Worm (Caenorhabditis elegans) whole organism, L1 larva: ENCODE results near the gene lips-1.

Experiments
- F16B12.6 ChIP-seq: fragments of 150-350 bp; optimal IDR thresholded peaks from 2 replicates; lab custom pipeline; 2014; ENCODE audit warnings: missing biosample characterization, missing genetic modification characterization
- Y116A8C.19 ChIP-seq: sonication (generic microtip); optimal IDR thresholded peaks from 2 replicates; lab custom pipeline; 2016; ENCODE audit warnings: missing compliant biosample characterization, missing genetic modification characterization, borderline replicate concordance
- aha-1 ChIP-seq: fragments of 150-350 bp; optimal IDR thresholded peaks from 2 replicates; lab custom pipeline; 2014; ENCODE audit warnings: missing biosample characterization, missing genetic modification characterization
- alr-1 ChIP-seq: fragments of 200-800 bp; sonication (Bioruptor generic); optimal IDR thresholded peaks from 2 replicates; lab custom pipeline; 2018; ENCODE audit warnings: borderline replicate concordance, mild to moderate bottlenecking, missing genetic modification characterization, missing compliant biosample characterization
- aly-2 ChIP-seq: fragments of 150-350 bp; optimal IDR thresholded peaks from 2 replicates; lab custom pipeline; 2014; ENCODE audit warnings: missing biosample characterization, missing genetic modification characterization
- ama-1 ChIP-seq: fragments of 150-350 bp; optimal IDR thresholded peaks from 2 replicates; lab custom pipeline; 2014
- ceh-63 ChIP-seq: fragments of 200-800 bp; sonication (Bioruptor generic); optimal IDR thresholded peaks from 2 replicates; lab custom pipeline; 2018; ENCODE audit warnings: mild to moderate bottlenecking, missing genetic modification characterization, missing compliant biosample characterization
- ceh-82 ChIP-seq, 3 experiments: fragments of 150-350 bp in 1 of 3; sonication (generic microtip) in 2 of 3; optimal IDR thresholded peaks; 2 replicates each; lab custom pipeline; 2014 to 2017; ENCODE audit warnings: missing biosample characterization in 3 of 3, missing genetic modification characterization in 3 of 3
- ceh-88 ChIP-seq: fragments of 200-800 bp; sonication (Bioruptor generic); IDR thresholded peaks from 2 replicates; pipeline ENCODE4 v1.3.6; 2022; ENCODE audit warnings: missing genetic modification characterization, missing compliant biosample characterization
- ceh-90 ChIP-seq: sonication (generic microtip); optimal IDR thresholded peaks from 2 replicates; lab custom pipeline; 2016; ENCODE audit warnings: missing genetic modification characterization, missing compliant biosample characterization
- ces-1 ChIP-seq: fragments of 150-350 bp; optimal IDR thresholded peaks from 2 replicates; lab custom pipeline; 2014; ENCODE audit warnings: missing biosample characterization, missing genetic modification reagents, missing genetic modification characterization
- dpl-1 ChIP-seq, 3 experiments: fragments of 150-350 bp in 2 of 3; sonication (generic microtip) in 1 of 3; optimal IDR thresholded peaks; 2 replicates each; lab custom pipeline; 2014 to 2017; ENCODE audit warnings: missing biosample characterization in 3 of 3, missing genetic modification characterization in 3 of 3, missing genetic modification reagents in 3 of 3
- efl-1 ChIP-seq, 4 experiments: fragments of 150-350 bp; optimal IDR thresholded peaks in 3 of 4; peaks in 1 of 4; 1 replicate in 1 of 4; 2 replicates in 3 of 4; lab custom pipeline; 2014; ENCODE audit warnings: missing biosample characterization in 2 of 4, missing genetic modification characterization in 2 of 4, missing genetic modification reagents in 2 of 4
- efl-3 ChIP-seq: fragments of 200-800 bp; sonication (Bioruptor generic); optimal IDR thresholded peaks from 2 replicates; lab custom pipeline; 2018; ENCODE audit warnings: mild to moderate bottlenecking, missing genetic modification characterization, missing compliant biosample characterization
- egl-27 ChIP-seq, 2 experiments: fragments of 150-350 bp in 1 of 2; sonication (generic microtip); optimal IDR thresholded peaks; 3 replicates each; lab custom pipeline; 2017 to 2018; ENCODE audit warnings: missing biosample characterization in 2 of 2, missing genetic modification characterization in 2 of 2, missing genetic modification reagents in 2 of 2
- elt-2 ChIP-seq: sonication (generic microtip); optimal IDR thresholded peaks from 2 replicates; lab custom pipeline; 2016; ENCODE audit warnings: missing genetic modification characterization, mild to moderate bottlenecking, inconsistent platforms, missing compliant biosample characterization, missing genetic modification reagents
- elt-3 ChIP-seq, 6 experiments: fragments of 150-350 bp in 1 of 6; sonication (generic microtip); optimal IDR thresholded peaks; 2 replicates each; lab custom pipeline; 2017 to 2018; ENCODE audit warnings: missing biosample characterization in 6 of 6, missing genetic modification characterization in 6 of 6, inconsistent platforms in 1 of 6
- fkh-10 ChIP-seq: sonication (generic microtip); optimal IDR thresholded peaks from 2 replicates; lab custom pipeline; 2017; ENCODE audit warnings: missing biosample characterization, missing genetic modification reagents, missing genetic modification characterization
- fos-1 ChIP-seq: fragments of 150-350 bp; optimal IDR thresholded peaks from 2 replicates; lab custom pipeline; 2014; ENCODE audit warnings: missing biosample characterization, missing genetic modification characterization
- hlh-17 ChIP-seq: fragments of 200-800 bp; sonication (Bioruptor generic); optimal IDR thresholded peaks from 2 replicates; lab custom pipeline; 2018; ENCODE audit warnings: missing genetic modification characterization, mild to moderate bottlenecking, missing compliant biosample characterization, moderate library complexity, borderline replicate concordance
- hpl-2 ChIP-seq: fragments of 150-350 bp; optimal IDR thresholded peaks from 2 replicates; lab custom pipeline; 2014; ENCODE audit warnings: missing biosample characterization, missing genetic modification reagents, missing genetic modification characterization
- irx-1 ChIP-seq: sonication (generic microtip); optimal IDR thresholded peaks from 2 replicates; lab custom pipeline; 2016; ENCODE audit warnings: missing genetic modification characterization, missing compliant biosample characterization
- isw-1 ChIP-seq: fragments of 200-800 bp; sonication (Bioruptor generic); IDR thresholded peaks from 2 replicates; pipeline ENCODE4 v1.3.6; 2022; ENCODE audit warnings: missing genetic modification characterization, missing compliant biosample characterization
- lin-35 ChIP-seq, 2 experiments: fragments of 150-350 bp; optimal IDR thresholded peaks; 2 replicates each; lab custom pipeline; 2014; ENCODE audit warnings: missing biosample characterization in 2 of 2, missing genetic modification characterization in 2 of 2, missing genetic modification reagents in 2 of 2
- lir-3 ChIP-seq: sonication (generic microtip); optimal IDR thresholded peaks from 2 replicates; lab custom pipeline; 2016; ENCODE audit warnings: mild to moderate bottlenecking, missing genetic modification characterization, moderate library complexity, missing compliant biosample characterization; ENCODE audit not compliant: poor library complexity
- mdl-1 ChIP-seq, 2 experiments: fragments of 150-350 bp; optimal IDR thresholded peaks; 2 replicates each; lab custom pipeline; 2014 to 2017; ENCODE audit warnings: missing biosample characterization in 2 of 2, missing genetic modification characterization in 2 of 2, inconsistent platforms in 1 of 2
- nhr-11 ChIP-seq: fragments of 150-350 bp; optimal IDR thresholded peaks from 2 replicates; lab custom pipeline; 2014; ENCODE audit warnings: missing biosample characterization, missing genetic modification characterization
- nhr-19 ChIP-seq: fragments of 200-800 bp; sonication (Bioruptor generic); conservative IDR thresholded peaks from 2 replicates; pipeline ENCODE4 v1.3.6; 2022; ENCODE audit warnings: missing genetic modification characterization, missing compliant biosample characterization
- nhr-237 ChIP-seq: fragments of 150-350 bp; optimal IDR thresholded peaks from 2 replicates; lab custom pipeline; 2014; ENCODE audit warnings: missing biosample characterization, missing genetic modification characterization
- nhr-47 ChIP-seq: sonication (generic microtip); optimal IDR thresholded peaks from 2 replicates; lab custom pipeline; 2016; ENCODE audit warnings: mild to moderate bottlenecking, missing genetic modification characterization, moderate library complexity, missing compliant biosample characterization
- nhr-76 ChIP-seq: sonication (generic microtip); optimal IDR thresholded peaks from 2 replicates; lab custom pipeline; 2017; ENCODE audit warnings: missing biosample characterization, missing genetic modification characterization
- nhr-77 ChIP-seq: fragments of 150-350 bp; optimal IDR thresholded peaks from 2 replicates; lab custom pipeline; 2014; ENCODE audit warnings: missing biosample characterization, missing genetic modification characterization
- nhr-84 ChIP-seq: sonication (generic microtip); optimal IDR thresholded peaks from 2 replicates; lab custom pipeline; 2017; ENCODE audit warnings: missing biosample characterization, missing genetic modification characterization
- nhr-85 ChIP-seq: sonication (generic microtip); peaks from one replicate; lab custom pipeline; 2016; ENCODE audit warnings: missing genetic modification characterization, inconsistent platforms, missing compliant biosample characterization
- nhr-90 ChIP-seq: sonication (generic microtip); optimal IDR thresholded peaks from 2 replicates; lab custom pipeline; 2016; ENCODE audit warnings: mild to moderate bottlenecking, missing genetic modification characterization, missing compliant biosample characterization; ENCODE audit not compliant: poor library complexity
- pag-3 ChIP-seq: sonication (generic microtip); optimal IDR thresholded peaks from 2 replicates; lab custom pipeline; 2017; ENCODE audit warnings: missing genetic modification characterization, mild to moderate bottlenecking, missing compliant biosample characterization, antibody characterized with exemption, borderline replicate concordance; ENCODE audit not compliant: insufficient read depth
- pqm-1 ChIP-seq: sonication (generic microtip); optimal IDR thresholded peaks from 3 replicates; lab custom pipeline; 2017; ENCODE audit warnings: missing biosample characterization, missing genetic modification characterization
- rnt-1 ChIP-seq: sonication (generic microtip); optimal IDR thresholded peaks from 2 replicates; lab custom pipeline; 2016; ENCODE audit warnings: mild to moderate bottlenecking, missing genetic modification characterization, moderate library complexity, missing compliant biosample characterization
- sup-37 ChIP-seq: fragments of 200-800 bp; sonication (Bioruptor generic); optimal IDR thresholded peaks from 2 replicates; lab custom pipeline; 2018; ENCODE audit warnings: mild to moderate bottlenecking, missing genetic modification characterization, missing compliant biosample characterization
- swsn-7 ChIP-seq: sonication (generic microtip); optimal IDR thresholded peaks from 2 replicates; lab custom pipeline; 2016; ENCODE audit warnings: missing genetic modification characterization, missing compliant biosample characterization
- tbx-2 ChIP-seq: sonication (generic microtip); optimal IDR thresholded peaks from 2 replicates; lab custom pipeline; 2016; ENCODE audit warnings: missing genetic modification characterization, missing compliant biosample characterization
- tlp-1 ChIP-seq: fragments of 150-350 bp; optimal IDR thresholded peaks from 2 replicates; lab custom pipeline; 2014; ENCODE audit warnings: missing biosample characterization, missing genetic modification characterization
- unc-30 ChIP-seq: sonication (generic microtip); optimal IDR thresholded peaks from 2 replicates; lab custom pipeline; 2017; ENCODE audit warnings: missing biosample characterization, missing genetic modification characterization
- unc-62 ChIP-seq: fragments of 150-350 bp; optimal IDR thresholded peaks from 2 replicates; lab custom pipeline; 2014; ENCODE audit warnings: missing biosample characterization, missing genetic modification reagents, missing genetic modification characterization
- vab-15 ChIP-seq: sonication (generic microtip); optimal IDR thresholded peaks from 2 replicates; lab custom pipeline; 2017; ENCODE audit warnings: missing genotype, mild to moderate bottlenecking, missing genetic modification characterization, missing compliant biosample characterization
- xbp-1 ChIP-seq: sonication (generic microtip); optimal IDR thresholded peaks from 2 replicates; lab custom pipeline; 2016; ENCODE audit warnings: missing genetic modification characterization, missing compliant biosample characterization
- ztf-4 ChIP-seq: fragments of 150-350 bp; optimal IDR thresholded peaks from 2 replicates; lab custom pipeline; 2014; ENCODE audit warnings: missing biosample characterization, missing genetic modification characterization

The lips-1 gene

ce11 chrX:12484749-12485148 lies 7.8 kb upstream of the lips-1 start, which contains the start of gene tbc-13:
Gene tbc-13, plus strand, starts transcription at chrX:12485049.
- no peak for TF ChIP-seq mdl-1 (tag; optimal IDR thresholded peaks at IDR 0.05; lab: Kevin White, UChicago)
- no peak for TF ChIP-seq tbx-2 (tag; lab: Kevin White, UChicago)
- no peak for TF ChIP-seq ceh-90 (tag; lab: Kevin White, UChicago)
- no peak for TF ChIP-seq hpl-2

ce11 chrX:12491138-12491537 lies 1.4 kb upstream of the lips-1 start:
- TF ChIP-seq vab-15 (tag; lab: Kevin White, UChicago) = no peak
- TF ChIP-seq efl-1 (optimal IDR thresholded peaks at IDR 0.05; lab: Kevin White, UChicago) = no peak
- TF ChIP-seq efl-1 (GFP tag; optimal IDR thresholded peaks at IDR 0.05 in 1 of 2; lab: Kevin White, UChicago) = peak in 1 of 2 experiments; percentile 78
- no peak for TF ChIP-seq lin-35 (GFP tag; optimal IDR thresholded peaks at IDR 0.05; lab: Kevin White, UChicago)
- no peak for TF ChIP-seq nhr-47 (tag; lab: Kevin White, UChicago)
- no peak for TF ChIP-seq elt-3 (tag; optimal IDR thresholded peaks at IDR 0.05; lab: Kevin White, UChicago)
- TF ChIP-seq swsn-7 (tag; lab: Kevin White, UChicago) = no peak
- no peak for TF ChIP-seq F16B12.6 (tag; lab: Kevin White, UChicago)

- TF ChIP-seq nhr-47 (tag; lab: Kevin White, UChicago) (peak; percentile 72), ztf-4 (peak; percentile 25), elt-2 (tag; lab: Kevin White, UChicago) (peak; percentile 100), nhr-11 (tag; lab: Kevin White, UChicago) (no peak), nhr-90 (tag; lab: Kevin White, UChicago) (peak; percentile 93), vab-15 (tag; lab: Kevin White, UChicago) (no peak), xbp-1 (tag; lab: Kevin White, UChicago) (peak; percentile 29), isw-1 (GFP tag; lab: Robert Waterston, UW) (no peak), nhr-77 (tag; lab: Kevin White, UChicago) (peak; percentile 36), sup-37 (GFP tag; lab: Kevin White, UChicago) (no peak), irx-1 (tag; lab: Kevin White, UChicago) (peak; percentile 18), fos-1 (tag; lab: Kevin White, UChicago) (no peak), ama-1 (lab: Kevin White, UChicago) (no peak), unc-30 (tag; lab: Kevin White, UChicago) (no peak), unc-62 (GFP tag; lab: Kevin White, UChicago) (no peak), swsn-7 (tag; lab: Kevin White, UChicago) (peak; percentile 23), rnt-1 (tag; lab: Kevin White, UChicago) (peak; percentile 28), nhr-85 (peak; percentile 99), lir-3 (peak; percentile 70), hpl-2 (no peak), tlp-1 (tag; lab: Kevin White, UChicago) (no peak), efl-3 (GFP tag; lab: Kevin White, UChicago) (peak; percentile 32), nhr-237 (no peak), ces-1 (GFP tag; lab: Kevin White, UChicago) (no peak), F16B12.6 (tag; lab: Kevin White, UChicago) (no peak), nhr-76 (no peak), Y116A8C.19 (tag; lab: Kevin White, UChicago) (no peak), pag-3 (no peak), ceh-82 (tag; optimal IDR thresholded peaks at IDR 0.05; lab: Kevin White, UChicago) (no peak), aha-1 (tag; lab: Kevin White, UChicago) (no peak), egl-27 (tag; optimal IDR thresholded peaks at IDR 0.05; lab: Kevin White, UChicago) (peak; percentile 40 to 65), hlh-17 (GFP tag; lab: Kevin White, UChicago) (no peak), ceh-88 (GFP tag; lab: Robert Waterston, UW) (peak; percentile 55), nhr-84 (tag; lab: Kevin White, UChicago) (no peak), dpl-1 (GFP tag; optimal IDR thresholded peaks at IDR 0.05; lab: Kevin White, UChicago) (peak in 2 of 3 experiments; percentile 14 to 39), fkh-10 (GFP tag; lab: Kevin White, UChicago) (no peak), pqm-1 (no peak), elt-3 (tag; optimal IDR thresholded peaks at IDR 0.05; lab: Kevin White, UChicago) (peak; percentile 81 to 100 (median 96)), mdl-1 (tag; optimal IDR thresholded peaks at IDR 0.05; lab: Kevin White, UChicago) (peak in 1 of 2 experiments; percentile 80), aly-2 (tag; lab: Kevin White, UChicago) (no peak), nhr-19 (GFP tag; lab: Robert Waterston, UW) (peak; percentile 96), ceh-63 (GFP tag; lab: Kevin White, UChicago) (no peak), alr-1 (tag; lab: Kevin White, UChicago) (no peak)
Measured at ce11 chrX:12500777-12501176, 8.2 kb downstream of the lips-1 start.
